Worm (Caenorhabditis elegans) whole organism, early embryonic: ENCODE data around the gene F11C7.7.

ENCODE experiments used
- B0310.2 ChIP-seq: sonication (generic microtip); optimal IDR thresholded peaks from 2 replicates; lab custom pipeline; 2016; ENCODE audit warnings: mild to moderate bottlenecking, missing genetic modification characterization, missing compliant biosample characterization
- F13C5.2 ChIP-seq: sonication (generic microtip); optimal IDR thresholded peaks from 2 replicates; lab custom pipeline; 2017; ENCODE audit warnings: mild to moderate bottlenecking, missing genetic modification characterization, inconsistent platforms, missing compliant biosample characterization
- aly-1 ChIP-seq: sonication (generic microtip); optimal IDR thresholded peaks from 2 replicates; lab custom pipeline; 2016; ENCODE audit warnings: missing genetic modification characterization, missing compliant biosample characterization
- ama-1 ChIP-seq: fragments of 150-350 bp; optimal IDR thresholded peaks from 2 replicates; lab custom pipeline; 2014
- ceh-13 ChIP-seq: fragments of 200-800 bp; sonication (Bioruptor generic); optimal IDR thresholded peaks from 2 replicates; lab custom pipeline; 2018; ENCODE audit warnings: mild to moderate bottlenecking, missing genetic modification characterization, missing compliant biosample characterization
- ceh-36 ChIP-seq: sonication (generic microtip); optimal IDR thresholded peaks from 2 replicates; lab custom pipeline; 2016; ENCODE audit warnings: missing genetic modification characterization, inconsistent platforms, missing compliant biosample characterization
- ets-7 ChIP-seq: sonication (generic microtip); optimal IDR thresholded peaks from 2 replicates; lab custom pipeline; 2016; ENCODE audit warnings: missing genotype, missing genetic modification characterization, missing compliant biosample characterization
- flt-1 ChIP-seq: fragments of 200-800 bp; sonication (Bioruptor generic); IDR thresholded peaks from 2 replicates; pipeline ENCODE4 v1.3.6; 2022; ENCODE audit warnings: missing genetic modification characterization, missing compliant biosample characterization
- hmbx-1 ChIP-seq: sonication (generic microtip); optimal IDR thresholded peaks from 2 replicates; lab custom pipeline; 2016; ENCODE audit warnings: mild to moderate bottlenecking, missing genetic modification characterization, missing compliant biosample characterization
- hmg-4 ChIP-seq: fragments of 200-800 bp; sonication (Bioruptor generic); optimal IDR thresholded peaks from 2 replicates; lab custom pipeline; 2018; ENCODE audit warnings: mild to moderate bottlenecking, missing genetic modification characterization, missing compliant biosample characterization
- hnd-1 ChIP-seq: sonication (generic microtip); optimal IDR thresholded peaks from 2 replicates; lab custom pipeline; 2016; ENCODE audit warnings: missing genetic modification characterization, missing compliant biosample characterization
- pes-1 ChIP-seq: fragments of 200-800 bp; sonication (Bioruptor generic); IDR thresholded peaks from 2 replicates; pipeline ENCODE4 v1.3.6; 2022; ENCODE audit warnings: missing genetic modification reagents, missing genetic modification characterization, missing compliant biosample characterization
- scrt-1 ChIP-seq: fragments of 200-800 bp; sonication (Bioruptor generic); IDR thresholded peaks from 2 replicates; pipeline ENCODE4 v1.3.6; 2022; ENCODE audit warnings: missing genetic modification characterization, missing compliant biosample characterization
- sea-1 ChIP-seq: fragments of 200-800 bp; sonication (Bioruptor generic); conservative IDR thresholded peaks from 2 replicates; pipeline ENCODE4 v1.3.6; 2022; ENCODE audit warnings: missing genetic modification characterization, missing compliant biosample characterization
- tbx-11 ChIP-seq: fragments of 200-800 bp; sonication (Bioruptor generic); IDR thresholded peaks from 2 replicates; pipeline ENCODE4 v1.3.6; 2022; ENCODE audit warnings: missing genetic modification characterization, missing compliant biosample characterization
- tbx-37 ChIP-seq: fragments of 200-800 bp; sonication (Bioruptor generic); conservative IDR thresholded peaks from 2 replicates; pipeline ENCODE4 v1.3.6; 2022; ENCODE audit warnings: missing genetic modification reagents, missing genetic modification characterization, missing compliant biosample characterization
- tra-4 ChIP-seq: sonication (generic microtip); optimal IDR thresholded peaks from 2 replicates; lab custom pipeline; 2017; ENCODE audit warnings: missing genetic modification characterization, missing compliant biosample characterization

The F11C7.7 gene

ce11 chrX:17401264-17401663, 2.9 kb downstream of the F11C7.7 start, which contains the start of gene F11C7.6:
Gene F11C7.6 (plus strand): TSS chrX:17401564.
- TF ChIP-seq B0310.2 (tag; lab: Kevin White, UChicago): no peak
- no peak for TF ChIP-seq tra-4 (tag; lab: Kevin White, UChicago)
- no peak for TF ChIP-seq flt-1
- no peak for TF ChIP-seq aly-1 (tag; lab: Kevin White, UChicago)
- no peak for TF ChIP-seq hmg-4 (GFP tag; lab: Kevin White, UChicago)

ce11 chrX:17403058-17403457, 4.7 kb downstream of the F11C7.7 start:
- TF ChIP-seq B0310.2 (tag; lab: Kevin White, UChicago) (no peak), flt-1 (no peak), scrt-1 (GFP tag; lab: Robert Waterston, UW) (no peak), F13C5.2 (tag; lab: Kevin White, UChicago) (no peak)

ce11 chrX:17408855-17409254, 10.5 kb downstream of the F11C7.7 start:
- TF ChIP-seq ama-1 (no peak), F13C5.2 (tag; lab: Kevin White, UChicago) (no peak), sea-1 (GFP tag; lab: Robert Waterston, UW) (no peak), hmg-4 (GFP tag; lab: Kevin White, UChicago) (no peak), hnd-1 (no peak), B0310.2 (tag; lab: Kevin White, UChicago) (no peak), tbx-37 (GFP tag; lab: Robert Waterston, UW) (no peak), tbx-11 (GFP tag; lab: Robert Waterston, UW) (no peak), tra-4 (tag; lab: Kevin White, UChicago) (no peak), hmbx-1 (no peak), ets-7 (tag; lab: Kevin White, UChicago) (no peak), scrt-1 (GFP tag; lab: Robert Waterston, UW) (no peak), ceh-13 (GFP tag; lab: Kevin White, UChicago) (no peak), ceh-36 (no peak), flt-1 (no peak), aly-1 (tag; lab: Kevin White, UChicago) (no peak), pes-1 (no peak)

DNA sequence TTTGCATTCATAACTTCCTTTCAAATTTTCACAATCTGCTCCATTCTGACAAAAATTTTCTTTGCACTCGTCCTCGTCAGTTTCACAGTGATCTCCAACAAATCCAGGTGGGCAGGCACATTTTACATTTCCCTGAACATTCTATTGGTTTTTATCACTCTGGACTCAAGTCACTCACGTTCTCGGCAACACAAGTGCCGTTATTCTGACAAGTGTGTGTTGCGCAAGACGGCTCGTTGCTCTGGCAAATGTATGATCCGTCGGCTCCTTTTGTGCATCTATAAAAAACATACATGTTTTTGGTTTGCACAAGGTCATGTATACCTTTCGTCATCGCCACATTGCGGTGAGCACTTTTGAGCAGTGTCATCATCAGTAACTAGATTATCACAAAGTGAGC, 14.2 kb downstream of the F11C7.7 start:
- TF ChIP-seq hmg-4 (GFP tag; lab: Kevin White, UChicago) (no peak), sea-1 (GFP tag; lab: Robert Waterston, UW) (no peak), scrt-1 (GFP tag; lab: Robert Waterston, UW) (no peak), tra-4 (tag; lab: Kevin White, UChicago) (no peak), hmbx-1 (no peak), hnd-1 (no peak)

- TF ChIP-seq hmg-4 (GFP tag; lab: Kevin White, UChicago): no peak
- no peak for TF ChIP-seq ceh-36
- TF ChIP-seq tra-4 (tag; lab: Kevin White, UChicago): no peak
- no peak for TF ChIP-seq hnd-1
Observed at ce11 chrX:17413868-17414267, 15.5 kb downstream of the F11C7.7 start, which contains the start of gene crb-1. Gene crb-1 (minus strand): TSS chrX:17414014.

ce11 chrX:17417505-17418004, 19.2 kb downstream of the F11C7.7 start:
- no peak for TF ChIP-seq pes-1

ce11 chrX:17419813-17420584, 21.6 kb downstream of the F11C7.7 start:
- TF ChIP-seq aly-1 (tag; lab: Kevin White, UChicago): no peak
- TF ChIP-seq F13C5.2 (tag; lab: Kevin White, UChicago): no peak
- no peak for TF ChIP-seq scrt-1 (GFP tag; lab: Robert Waterston, UW)
- no peak for TF ChIP-seq tbx-37 (GFP tag; lab: Robert Waterston, UW)
- TF ChIP-seq ets-7 (tag; lab: Kevin White, UChicago): no peak
- TF ChIP-seq hmbx-1: no peak
- no peak for TF ChIP-seq ceh-13 (GFP tag; lab: Kevin White, UChicago)
- TF ChIP-seq pes-1: no peak
- TF ChIP-seq hmg-4 (GFP tag; lab: Kevin White, UChicago): no peak
- TF ChIP-seq tra-4 (tag; lab: Kevin White, UChicago): no peak
- no peak for TF ChIP-seq sea-1 (GFP tag; lab: Robert Waterston, UW)
- TF ChIP-seq ama-1: no peak
- TF ChIP-seq hnd-1: no peak
- TF ChIP-seq B0310.2 (tag; lab: Kevin White, UChicago): no peak
- TF ChIP-seq ceh-36: no peak
- no peak for TF ChIP-seq flt-1
- no peak for TF ChIP-seq tbx-11 (GFP tag; lab: Robert Waterston, UW)

DNA sequence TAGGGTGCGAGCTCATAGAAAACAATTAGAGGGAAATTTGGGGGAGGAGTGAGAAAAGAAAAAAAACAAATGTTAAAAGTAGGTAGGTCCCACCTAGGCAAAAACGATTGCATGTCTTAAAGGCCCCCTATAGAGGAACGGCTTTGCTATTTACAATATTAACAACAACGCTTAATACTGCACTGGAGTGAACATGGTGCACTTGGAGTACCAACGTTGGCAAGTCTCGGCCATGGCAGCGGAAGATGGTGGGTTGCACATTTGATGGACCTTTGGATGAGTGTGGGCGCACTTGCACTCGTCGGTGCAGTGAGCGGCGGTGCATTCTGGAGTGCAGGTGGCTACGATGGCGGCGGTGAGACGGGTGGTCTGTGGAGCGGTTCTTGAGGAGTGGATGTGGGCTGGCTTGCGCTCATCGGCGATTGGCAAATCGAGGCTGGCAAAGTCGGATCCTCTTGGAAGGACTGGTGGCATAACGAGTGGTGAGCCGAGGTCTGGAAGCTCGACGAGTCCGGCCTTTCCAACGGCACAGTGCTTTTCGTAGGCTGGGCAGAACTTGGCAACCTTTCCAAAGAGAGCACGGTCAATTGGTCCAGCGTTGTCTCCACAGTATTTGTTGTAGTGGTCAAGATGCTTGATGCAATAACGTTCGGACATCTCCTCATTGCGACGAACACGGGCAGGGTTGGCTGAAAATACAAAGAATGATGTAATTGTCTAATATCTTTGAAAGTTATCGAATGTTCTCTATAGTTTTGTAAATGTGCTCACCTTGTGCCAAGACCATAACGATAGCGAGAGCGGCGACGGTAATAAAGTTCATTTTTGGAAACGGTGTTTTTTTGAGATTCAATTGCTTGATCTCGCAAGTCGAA, 22.4 kb downstream of the F11C7.7 start:
- TF ChIP-seq ama-1: no peak
- no peak for TF ChIP-seq ets-7 (tag; lab: Kevin White, UChicago)
- TF ChIP-seq sea-1 (GFP tag; lab: Robert Waterston, UW): no peak
- TF ChIP-seq ceh-13 (GFP tag; lab: Kevin White, UChicago): no peak
- TF ChIP-seq B0310.2 (tag; lab: Kevin White, UChicago): no peak
- no peak for TF ChIP-seq scrt-1 (GFP tag; lab: Robert Waterston, UW)
- TF ChIP-seq pes-1: no peak
- no peak for TF ChIP-seq tbx-37 (GFP tag; lab: Robert Waterston, UW)
